Fruit fly (Drosophila melanogaster) S2 (cell line): ENCODE results near the gene Sfp93F.
A peak's percentile ranks its signal among the peaks of the same experiment; 100 is the strongest.

Experiments
- CG8478 ChIP-seq: fragments of >200 bp; optimal IDR thresholded peaks from 2 replicates; lab custom pipeline; 2018
- CTCF ChIP-seq, 2 experiments: fragments of >200 bp; optimal IDR thresholded peaks; 2 replicates each; lab custom pipeline; 2018

- TF ChIP-seq CTCF (optimal IDR thresholded peaks at IDR 0.05; lab: Kevin White, UChicago) (peak in 1 of 2 experiments; percentile 41), CG8478 (lab: Kevin White, UChicago) (no peak)
Measured at dm6 chr3R:21777660-21778059, 41.6 kb upstream of the Sfp93F start, which contains the start of gene Polr1H.
